Worm (Caenorhabditis elegans) whole organism, L4 larva: ENCODE results near the gene aqp-2.
A peak's percentile ranks its signal among the peaks of the same experiment; 100 is the strongest.

Source experiments
- D1046.2 ChIP-seq: fragments of 200-800 bp; sonication (Bioruptor generic); IDR thresholded peaks from 2 replicates; pipeline ENCODE4 v1.3.6; 2022; ENCODE audit warnings: missing genetic modification characterization, missing compliant biosample characterization
- F26F4.8 ChIP-seq: fragments of 200-800 bp; sonication (Bioruptor generic); conservative IDR thresholded peaks from 2 replicates; pipeline ENCODE4 v1.3.6; 2022; ENCODE audit warnings: missing genetic modification characterization, missing compliant biosample characterization
- R02D3.7 ChIP-seq: fragments of 150-350 bp; sonication (generic microtip); optimal IDR thresholded peaks from 3 replicates; lab custom pipeline; 2014; ENCODE audit warnings: missing biosample characterization, missing genetic modification characterization
- T26A8.4 ChIP-seq: fragments of 200-800 bp; sonication (Bioruptor generic); IDR thresholded peaks from 2 replicates; pipeline ENCODE4 v1.3.6; 2022; ENCODE audit warnings: missing genetic modification characterization, missing compliant biosample characterization
- ZK337.2 ChIP-seq: fragments of 200-800 bp; sonication (Bioruptor generic); IDR thresholded peaks from 2 replicates; pipeline ENCODE4 v1.3.6; 2022; ENCODE audit warnings: missing genetic modification reagents, missing genetic modification characterization, missing compliant biosample characterization
- aha-1 ChIP-seq: fragments of 150-350 bp; peaks from one replicate; lab custom pipeline; 2014; ENCODE audit warnings: missing biosample characterization, missing genetic modification characterization
- ceh-20 ChIP-seq: fragments of 200-800 bp; sonication (Bioruptor generic); IDR thresholded peaks from 2 replicates; pipeline ENCODE4 v1.3.6; 2022; ENCODE audit warnings: missing genetic modification reagents, missing genetic modification characterization, missing compliant biosample characterization
- ceh-28 ChIP-seq: fragments of 150-350 bp; optimal IDR thresholded peaks from 2 replicates; lab custom pipeline; 2014; ENCODE audit warnings: missing biosample characterization, missing genetic modification reagents, missing genetic modification characterization
- ceh-32 ChIP-seq: sonication (generic microtip); optimal IDR thresholded peaks from 2 replicates; lab custom pipeline; 2016; ENCODE audit warnings: mild to moderate bottlenecking, missing genetic modification characterization, missing compliant biosample characterization; ENCODE audit not compliant: poor library complexity
- ceh-44 ChIP-seq: fragments of 200-800 bp; sonication (Bioruptor generic); IDR thresholded peaks from 2 replicates; pipeline ENCODE4 v1.3.6; 2022; ENCODE audit warnings: missing genetic modification reagents, missing genetic modification characterization, missing compliant biosample characterization
- ces-1 ChIP-seq: fragments of 150-350 bp; sonication (generic microtip); optimal IDR thresholded peaks from 4 replicates; lab custom pipeline; 2014; ENCODE audit warnings: missing biosample characterization, missing genetic modification reagents, missing genetic modification characterization
- cey-2 ChIP-seq: sonication (generic microtip); optimal IDR thresholded peaks from 3 replicates; lab custom pipeline; 2017; ENCODE audit warnings: missing genetic modification characterization, mild to moderate bottlenecking, missing compliant biosample characterization, antibody characterized with exemption, borderline replicate concordance; ENCODE audit not compliant: insufficient read depth
- daf-16 ChIP-seq, 3 experiments: sonication (generic microtip); optimal IDR thresholded peaks; 2 replicates each; lab custom pipeline; 2016 to 2017; ENCODE audit warnings: missing genetic modification characterization in 3 of 3, missing genetic modification reagents in 3 of 3, mild to moderate bottlenecking in 2 of 3, missing compliant biosample characterization in 2 of 3, missing biosample characterization in 1 of 3, moderate library complexity in 1 of 3
- daf-8 ChIP-seq: fragments of 200-800 bp; sonication (Bioruptor generic); IDR thresholded peaks from 2 replicates; pipeline ENCODE4 v1.3.6; 2022; ENCODE audit warnings: missing genetic modification characterization, missing compliant biosample characterization
- dmd-6 ChIP-seq: fragments of 200-800 bp; sonication (Bioruptor generic); IDR thresholded peaks from 2 replicates; pipeline ENCODE4 v1.3.6; 2022; ENCODE audit warnings: missing genetic modification reagents, missing genetic modification characterization, missing compliant biosample characterization
- dmd-8 ChIP-seq: fragments of 200-800 bp; sonication (Bioruptor generic); IDR thresholded peaks from 2 replicates; pipeline ENCODE4 v1.3.6; 2022; ENCODE audit warnings: missing genetic modification characterization, missing compliant biosample characterization
- dmd-9 ChIP-seq: fragments of 200-800 bp; sonication (Bioruptor generic); IDR thresholded peaks from 2 replicates; pipeline ENCODE4 v1.3.6; 2022; ENCODE audit warnings: missing genetic modification reagents, missing genetic modification characterization, missing compliant biosample characterization
- duxl-1 ChIP-seq: sonication (generic microtip); optimal IDR thresholded peaks from 2 replicates; lab custom pipeline; 2016; ENCODE audit warnings: mild to moderate bottlenecking, missing genetic modification characterization, moderate library complexity, missing compliant biosample characterization; ENCODE audit not compliant: poor library complexity
- dve-1 ChIP-seq: sonication (generic microtip); optimal IDR thresholded peaks from 2 replicates; lab custom pipeline; 2017; ENCODE audit warnings: antibody characterized with exemption, mild to moderate bottlenecking, missing genetic modification characterization, missing compliant biosample characterization; ENCODE audit not compliant: insufficient read depth
- egl-43 ChIP-seq: fragments of 200-800 bp; sonication (Bioruptor generic); IDR thresholded peaks from 2 replicates; pipeline ENCODE4 v1.3.6; 2022; ENCODE audit warnings: missing genetic modification reagents, missing genetic modification characterization, missing compliant biosample characterization
- fkh-10 ChIP-seq: fragments of 150-350 bp; optimal IDR thresholded peaks from 2 replicates; lab custom pipeline; 2014; ENCODE audit warnings: missing biosample characterization, missing genetic modification reagents, missing genetic modification characterization
- gei-8 ChIP-seq: fragments of 200-800 bp; sonication (Bioruptor generic); optimal IDR thresholded peaks from 2 replicates; lab custom pipeline; 2018; ENCODE audit warnings: mild to moderate bottlenecking, missing genetic modification characterization, missing compliant biosample characterization
- hlh-11 ChIP-seq: fragments of 200-800 bp; sonication (Bioruptor generic); optimal IDR thresholded peaks from 2 replicates; lab custom pipeline; 2018; ENCODE audit warnings: mild to moderate bottlenecking, missing genetic modification characterization, missing compliant biosample characterization
- mdl-1 ChIP-seq, 2 experiments: fragments of 150-350 bp in 1 of 2; sonication (generic microtip) in 1 of 2; optimal IDR thresholded peaks; 2 replicates each; lab custom pipeline; 2014 to 2017; ENCODE audit warnings: missing biosample characterization in 2 of 2, missing genetic modification characterization in 2 of 2
- mxl-2 ChIP-seq: fragments of 200-800 bp; sonication (Bioruptor generic); conservative IDR thresholded peaks from 2 replicates; pipeline ENCODE4 v1.3.6; 2022; ENCODE audit warnings: missing genetic modification reagents, missing genetic modification characterization, missing compliant biosample characterization
- mxl-3 ChIP-seq: fragments of 200-800 bp; sonication (Bioruptor generic); optimal IDR thresholded peaks from 2 replicates; lab custom pipeline; 2018; ENCODE audit warnings: mild to moderate bottlenecking, missing genetic modification characterization, missing compliant biosample characterization
- nhr-11 ChIP-seq: fragments of 150-350 bp; optimal IDR thresholded peaks from 2 replicates; lab custom pipeline; 2014; ENCODE audit warnings: missing biosample characterization, missing genetic modification characterization
- nhr-111 ChIP-seq: fragments of 200-800 bp; sonication (Bioruptor generic); optimal IDR thresholded peaks from 2 replicates; lab custom pipeline; 2018; ENCODE audit warnings: mild to moderate bottlenecking, missing genetic modification characterization, missing compliant biosample characterization
- nhr-28 ChIP-seq: fragments of 150-350 bp; optimal IDR thresholded peaks from 2 replicates; lab custom pipeline; 2014; ENCODE audit warnings: missing biosample characterization, missing genetic modification characterization
- nhr-42 ChIP-seq: fragments of 200-800 bp; sonication (Bioruptor generic); IDR thresholded peaks from 2 replicates; pipeline ENCODE4 v1.3.6; 2022; ENCODE audit warnings: missing genetic modification characterization, missing compliant biosample characterization
- nhr-48 ChIP-seq: sonication (generic microtip); optimal IDR thresholded peaks from 2 replicates; lab custom pipeline; 2016; ENCODE audit warnings: mild to moderate bottlenecking, missing genetic modification characterization, missing compliant biosample characterization
- nhr-76 ChIP-seq: fragments of 150-350 bp; optimal IDR thresholded peaks from 2 replicates; lab custom pipeline; 2014; ENCODE audit warnings: missing biosample characterization, missing genetic modification characterization
- nhr-77 ChIP-seq: fragments of 150-350 bp; optimal IDR thresholded peaks from 2 replicates; lab custom pipeline; 2014; ENCODE audit warnings: missing biosample characterization, missing genetic modification characterization
- php-3 ChIP-seq: fragments of 200-800 bp; sonication (Bioruptor generic); IDR thresholded peaks from 2 replicates; pipeline ENCODE4 v1.3.6; 2022; ENCODE audit warnings: missing genetic modification reagents, missing genetic modification characterization, missing compliant biosample characterization
- pqm-1 ChIP-seq: sonication (generic microtip); optimal IDR thresholded peaks from 2 replicates; lab custom pipeline; 2017; ENCODE audit warnings: missing biosample characterization, missing genetic modification characterization
- rbr-2 ChIP-seq: sonication (generic microtip); optimal IDR thresholded peaks from 2 replicates; lab custom pipeline; 2016; ENCODE audit warnings: missing genotype, missing genetic modification characterization, missing compliant biosample characterization
- set-16 ChIP-seq: fragments of 200-800 bp; sonication (Bioruptor generic); IDR thresholded peaks from 2 replicates; pipeline ENCODE4 v1.3.6; 2022; ENCODE audit warnings: missing genetic modification reagents, missing genetic modification characterization, missing compliant biosample characterization
- snpc-4 ChIP-seq: fragments of 150-350 bp; optimal IDR thresholded peaks from 2 replicates; lab custom pipeline; 2014; ENCODE audit warnings: missing biosample characterization, missing genetic modification characterization
- spr-1 ChIP-seq: sonication (generic microtip); optimal IDR thresholded peaks from 2 replicates; lab custom pipeline; 2016; ENCODE audit warnings: mild to moderate bottlenecking, missing genetic modification characterization, missing compliant biosample characterization
- unc-130 ChIP-seq: sonication (generic microtip); optimal IDR thresholded peaks from 2 replicates; lab custom pipeline; 2016; ENCODE audit warnings: missing genetic modification reagents, missing genetic modification characterization, missing compliant biosample characterization
- unc-39 ChIP-seq: sonication (generic microtip); optimal IDR thresholded peaks from 2 replicates; lab custom pipeline; 2017; ENCODE audit warnings: missing biosample characterization, missing genetic modification characterization
- unc-62 ChIP-seq, 3 experiments: fragments of 150-350 bp in 1 of 3; sonication (generic microtip); optimal IDR thresholded peaks in 2 of 3; peaks in 1 of 3; 1 replicate in 1 of 3; 2 replicates in 2 of 3; lab custom pipeline; 2014 to 2017; ENCODE audit warnings: missing biosample characterization in 3 of 3, missing genetic modification characterization in 3 of 3, missing genetic modification reagents in 3 of 3, missing genotype in 1 of 3
- vab-7 ChIP-seq: fragments of 200-800 bp; sonication (Bioruptor generic); IDR thresholded peaks from 2 replicates; pipeline ENCODE4 v1.3.6; 2022; ENCODE audit warnings: missing genetic modification reagents, missing genetic modification characterization, missing compliant biosample characterization
- zag-1 ChIP-seq: fragments of 150-350 bp; optimal IDR thresholded peaks from 2 replicates; lab custom pipeline; 2014; ENCODE audit warnings: missing biosample characterization, missing genetic modification characterization
- zfp-3 ChIP-seq: fragments of 200-800 bp; sonication (Bioruptor generic); conservative IDR thresholded peaks from 2 replicates; pipeline ENCODE4 v1.3.6; 2022; ENCODE audit warnings: missing genetic modification reagents, missing genetic modification characterization, missing compliant biosample characterization
- zip-11 ChIP-seq: fragments of 200-800 bp; sonication (Bioruptor generic); IDR thresholded peaks from 2 replicates; pipeline ENCODE4 v1.3.6; 2022; ENCODE audit warnings: missing genetic modification characterization, missing compliant biosample characterization
- ztf-11 ChIP-seq: fragments of 150-350 bp; optimal IDR thresholded peaks from 2 replicates; lab custom pipeline; 2014; ENCODE audit warnings: missing biosample characterization, missing genetic modification characterization

Gene aqp-2

ce11 chrII:9232923-9233322 is 28.9 kb downstream of the aqp-2 start, which contains the start of gene T26C5.2:
TSS of gene T26C5.2 (plus strand) at chrII:9233223.
- TF ChIP-seq nhr-42 (no peak), aha-1 (no peak), ceh-32 (tag; lab: Kevin White, UChicago) (no peak), R02D3.7 (tag; lab: Kevin White, UChicago) (no peak), fkh-10 (GFP tag; lab: Kevin White, UChicago) (no peak), zip-11 (GFP tag; lab: Robert Waterston, UW) (no peak), ceh-44 (no peak), daf-8 (GFP tag; lab: Robert Waterston, UW) (no peak)

DNA sequence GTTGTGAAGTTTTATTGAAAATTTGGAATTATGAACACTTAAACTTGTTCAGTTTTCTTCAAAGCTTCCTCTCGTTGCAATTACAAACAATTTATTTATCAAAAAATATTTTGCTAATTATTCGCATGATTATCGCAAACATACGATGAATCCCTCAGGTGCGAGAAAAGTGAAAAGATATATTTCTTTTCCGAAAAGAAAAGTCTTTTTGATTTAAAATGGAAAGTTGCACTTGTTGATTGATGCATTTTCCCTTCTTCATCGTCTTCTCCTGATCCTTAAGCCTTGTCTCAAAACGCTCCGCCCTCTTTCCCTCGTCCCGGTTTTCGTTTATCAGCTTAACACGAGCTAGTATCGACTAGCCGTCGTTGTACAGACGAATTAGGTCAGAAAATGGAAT is 29.3 kb downstream of the aqp-2 start:
- no peak for TF ChIP-seq snpc-4
- TF ChIP-seq vab-7: no peak
- no peak for TF ChIP-seq ZK337.2 (GFP tag; lab: Robert Waterston, UW)
- TF ChIP-seq zag-1 (tag; lab: Kevin White, UChicago): no peak
- TF ChIP-seq ceh-28 (tag; lab: Kevin White, UChicago): no peak
- no peak for TF ChIP-seq mdl-1 (tag; optimal IDR thresholded peaks at IDR 0.05; lab: Kevin White, UChicago)
- TF ChIP-seq dmd-8: no peak
- TF ChIP-seq D1046.2 (GFP tag; lab: Robert Waterston, UW): no peak
- TF ChIP-seq gei-8 (GFP tag; lab: Kevin White, UChicago): no peak
- no peak for TF ChIP-seq nhr-77 (tag; lab: Kevin White, UChicago)
- no peak for TF ChIP-seq egl-43 (GFP tag; lab: Robert Waterston, UW)
- no peak for TF ChIP-seq ceh-20 (GFP tag; lab: Robert Waterston, UW)
- TF ChIP-seq, all 104 proteins: peak for 0

DNA sequence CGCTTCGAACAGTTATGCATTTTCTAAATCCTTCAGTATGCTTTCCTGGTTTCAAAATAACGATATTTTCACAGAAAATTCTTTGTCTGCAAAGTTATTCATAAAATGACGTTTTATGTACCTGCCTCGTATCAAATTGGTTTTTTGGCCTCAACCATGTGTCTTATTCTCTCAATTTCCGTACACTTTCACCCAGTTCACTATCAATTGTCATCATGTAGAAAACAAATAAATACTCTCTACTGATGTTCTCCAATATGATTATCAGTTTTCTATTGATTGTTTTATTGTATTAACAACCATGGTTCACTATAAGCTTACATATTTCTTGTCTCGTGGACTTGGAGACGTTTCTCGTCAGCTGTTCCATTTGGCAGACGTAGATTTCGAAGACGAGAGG is 30.5 kb downstream of the aqp-2 start, which contains the start of gene gst-13:
gst-13 (plus strand) TSS at position 218 of the 400 bp plus-strand sequence.
- TF ChIP-seq daf-16 (GFP tag; optimal IDR thresholded peaks at IDR 0.05; lab: Kevin White, UChicago): no peak
- peak; percentile 84 for TF ChIP-seq daf-16 (tag; optimal IDR thresholded peaks at IDR 0.05; lab: Kevin White, UChicago)
- peak; percentile 34; the same call in 1 of the 2 replicates for TF ChIP-seq php-3 (GFP tag; lab: Robert Waterston, UW)
- TF ChIP-seq dve-1 (tag; lab: Kevin White, UChicago): peak; percentile 74
- TF ChIP-seq nhr-11: no peak
- TF ChIP-seq nhr-48: peak; percentile 18
- TF ChIP-seq F26F4.8 (GFP tag; lab: Robert Waterston, UW): no peak
- no peak for TF ChIP-seq unc-39
- no peak for TF ChIP-seq spr-1 (tag; lab: Kevin White, UChicago)
- no peak for TF ChIP-seq unc-130
- peak; percentile 85 for TF ChIP-seq hlh-11 (tag; lab: Kevin White, UChicago)
- TF ChIP-seq rbr-2 (tag; lab: Kevin White, UChicago): no peak
- peak in 1 of 2 experiments; percentile 35 for TF ChIP-seq unc-62 (GFP tag; optimal IDR thresholded peaks at IDR 0.05 in 1 of 2; lab: Kevin White, UChicago)
- TF ChIP-seq unc-62 (tag; optimal IDR thresholded peaks at IDR 0.05; lab: Kevin White, UChicago): no peak
- no peak for TF ChIP-seq nhr-76 (tag; lab: Kevin White, UChicago)
- TF ChIP-seq duxl-1 (tag; lab: Kevin White, UChicago): no peak
- no peak for TF ChIP-seq daf-8 (GFP tag; lab: Robert Waterston, UW)
- peak; percentile 82 for TF ChIP-seq nhr-28
- TF ChIP-seq ztf-11 (tag; lab: Kevin White, UChicago): no peak
- TF ChIP-seq dmd-6 (GFP tag; lab: Robert Waterston, UW): peak; percentile 84
- peak; percentile 66 for TF ChIP-seq nhr-77 (tag; lab: Kevin White, UChicago)
- TF ChIP-seq mxl-3 (GFP tag; lab: Kevin White, UChicago): peak; percentile 86
- no peak for TF ChIP-seq nhr-111 (GFP tag; lab: Kevin White, UChicago)
- no peak for TF ChIP-seq zfp-3 (GFP tag; lab: Robert Waterston, UW)
- no peak for TF ChIP-seq mxl-2 (GFP tag; lab: Robert Waterston, UW)
- TF ChIP-seq cey-2 (tag; lab: Kevin White, UChicago): no peak
- TF ChIP-seq mdl-1 (tag; optimal IDR thresholded peaks at IDR 0.05; lab: Kevin White, UChicago): peak in 1 of 2 experiments; percentile 46
- no peak for TF ChIP-seq set-16
- peak; percentile 92 for TF ChIP-seq pqm-1 (tag; lab: Kevin White, UChicago)
- no peak for TF ChIP-seq ceh-28 (tag; lab: Kevin White, UChicago)
- no peak for TF ChIP-seq zag-1 (tag; lab: Kevin White, UChicago)
- TF ChIP-seq T26A8.4: no peak
- no peak for TF ChIP-seq dmd-9 (GFP tag; lab: Robert Waterston, UW)
- TF ChIP-seq ces-1 (GFP tag; lab: Kevin White, UChicago): no peak
